Worm (Caenorhabditis elegans): ENCODE measurements around the gene srh-185.

- TF ChIP-seq unc-55 (GFP tag; optimal IDR thresholded peaks at IDR 0.05) (no peak), ama-1 (optimal IDR thresholded peaks at IDR 0.05) (no peak), egl-27 (tag; optimal IDR thresholded peaks at IDR 0.05) (no peak), snpc-4 (tag; optimal IDR thresholded peaks at IDR 0.05) (no peak), aly-2 (tag; optimal IDR thresholded peaks at IDR 0.05) (no peak), blmp-1 (tag; optimal IDR thresholded peaks at IDR 0.05; ENCODE audit: insufficient read depth) (no peak), F13H6.1 (tag; optimal IDR thresholded peaks at IDR 0.05) (no peak), elt-3 (tag; optimal IDR thresholded peaks at IDR 0.05) (no peak), lin-39 (tag; optimal IDR thresholded peaks at IDR 0.05) (no peak), nhr-11 (tag; optimal IDR thresholded peaks at IDR 0.05) (no peak)
Measured at ce11 chrV:3034236-3034635, 31.8 kb upstream of the srh-185 start, which contains the start of gene srw-8.

Data from whole organism, L2 larva.